Worm (Caenorhabditis elegans): ENCODE measurements around the gene C16A11.10.

ce11 chrII:4277639-4278038 lies 46.5 kb downstream of the C16A11.10 start:
- TF ChIP-seq elt-2 (tag; optimal IDR thresholded peaks at IDR 0.05) (no peak), pag-3 (tag; optimal IDR thresholded peaks at IDR 0.05; ENCODE audit: borderline replicate concordance, insufficient read depth) (no peak), nhr-76 (tag; optimal IDR thresholded peaks at IDR 0.05) (no peak), lsy-2 (tag; optimal IDR thresholded peaks at IDR 0.05) (no peak), dpl-1 (GFP tag; optimal IDR thresholded peaks at IDR 0.05) (no peak), fkh-8 (tag; optimal IDR thresholded peaks at IDR 0.05) (no peak), unc-130 (tag; optimal IDR thresholded peaks at IDR 0.05) (no peak)

All from whole organism, L1 larva.